Worm (Caenorhabditis elegans): ENCODE results near the gene W01B6.6.

ce11 chrIV:10072527-10072926, 8.4 kb upstream of the W01B6.6 start, which contains the start of gene W01B6.3:
- TF ChIP-seq ztf-29 (GFP tag; IDR thresholded peaks at IDR 0.05): no peak
- TF ChIP-seq cog-1 (tag; optimal IDR thresholded peaks at IDR 0.05): no peak
- no peak for TF ChIP-seq T22C8.4 (GFP tag; IDR thresholded peaks at IDR 0.05)
- TF ChIP-seq med-1 (GFP tag; optimal IDR thresholded peaks at IDR 0.05; ENCODE audit: insufficient read depth): no peak
- no peak for TF ChIP-seq klf-2 (GFP tag; conservative IDR thresholded peaks at IDR 0.05)

All from whole organism, midembryonic.